Worm (Caenorhabditis elegans): ENCODE results near the gene fbxa-156.

Gene fbxa-156

DNA sequence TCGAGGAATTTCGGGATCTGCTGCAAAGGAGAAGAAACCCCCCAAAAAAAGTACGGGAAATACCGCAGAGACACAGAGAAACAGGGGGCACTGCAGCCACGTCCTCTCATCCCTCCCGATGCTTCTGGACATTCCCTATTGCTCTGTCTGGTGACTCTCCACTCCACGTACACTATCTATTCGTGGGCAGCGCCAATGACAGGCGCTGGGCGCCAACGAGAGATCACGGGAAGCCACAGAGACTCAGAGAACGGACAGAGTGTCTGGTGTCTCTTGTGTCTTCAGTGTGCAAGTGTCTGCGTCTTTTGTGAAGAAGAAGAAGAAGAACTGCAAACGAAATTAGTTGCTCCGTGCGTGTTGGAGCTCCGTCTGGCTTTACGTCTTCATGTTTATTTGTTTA lies 38.7 kb downstream of the fbxa-156 start (continued):
- TF ChIP-seq mdl-1 (tag; optimal IDR thresholded peaks at IDR 0.05) (peak; percentile 79 to 88), mes-2 (tag; optimal IDR thresholded peaks at IDR 0.05; ENCODE audit: poor library complexity, severe bottlenecking) (peak; percentile 75), Y5F2A.4 (GFP tag; optimal IDR thresholded peaks at IDR 0.05) (no peak), ctbp-1 (GFP tag; IDR thresholded peaks at IDR 0.05) (peak; percentile 82), aly-2 (tag; optimal IDR thresholded peaks at IDR 0.05) (no peak), madf-5 (GFP tag; IDR thresholded peaks at IDR 0.05) (no peak), fos-1 (tag; optimal IDR thresholded peaks at IDR 0.05) (no peak), Y48G9A.11 (GFP tag; IDR thresholded peaks at IDR 0.05) (no peak), nhr-11 (tag; optimal IDR thresholded peaks at IDR 0.05) (peak; percentile 88), lin-15B (tag; optimal IDR thresholded peaks at IDR 0.05) (no peak), dmd-6 (GFP tag; IDR thresholded peaks at IDR 0.05) (peak; percentile 73), aha-1 (tag) (no peak), hlh-11 (tag; optimal IDR thresholded peaks at IDR 0.05) (peak; percentile 92), lsy-2 (tag; optimal IDR thresholded peaks at IDR 0.05) (peak; percentile 81 to 85), lir-3 (tag; optimal IDR thresholded peaks at IDR 0.05) (peak; percentile 20), T20F7.1 (GFP tag; optimal IDR thresholded peaks at IDR 0.05) (no peak), hlh-30 (tag; optimal IDR thresholded peaks at IDR 0.05; ENCODE audit: insufficient read depth) (peak; percentile 96), D1046.2 (GFP tag; IDR thresholded peaks at IDR 0.05) (no peak), ZK546.5 (tag; optimal IDR thresholded peaks at IDR 0.05) (no peak), pha-4 (GFP tag; IDR thresholded peaks at IDR 0.05) (peak; percentile 45), pha-4 (tag; optimal IDR thresholded peaks at IDR 0.05) (no peak), unc-130 (GFP tag; optimal IDR thresholded peaks at IDR 0.05) (no peak), lin-13 (GFP tag; optimal IDR thresholded peaks at IDR 0.05) (peak; percentile 53), F26F4.8 (GFP tag; conservative IDR thresholded peaks at IDR 0.05) (no peak), fkh-10 (GFP tag; optimal IDR thresholded peaks at IDR 0.05) (peak; percentile 80), lin-1 (GFP tag; IDR thresholded peaks at IDR 0.05) (peak; percentile 84), tag-97 (GFP tag; IDR thresholded peaks at IDR 0.05) (no peak), arid-1 (GFP tag; conservative IDR thresholded peaks at IDR 0.05) (peak; percentile 50), tra-1 (GFP tag; IDR thresholded peaks at IDR 0.05) (peak; percentile 33; the same call in 1 of the 2 replicates), nhr-25 (tag; optimal IDR thresholded peaks at IDR 0.05; ENCODE audit: borderline replicate concordance, insufficient read depth) (peak; percentile 39), daf-19 (GFP tag; conservative IDR thresholded peaks at IDR 0.05) (no peak), snpc-1.2 (GFP tag; IDR thresholded peaks at IDR 0.05) (no peak; the same call in 1 of the 2 replicates), spr-1 (tag; optimal IDR thresholded peaks at IDR 0.05) (peak; percentile 73), daf-8 (GFP tag; IDR thresholded peaks at IDR 0.05) (no peak), ceh-62 (tag; optimal IDR thresholded peaks at IDR 0.05) (no peak), unc-39 (tag; optimal IDR thresholded peaks at IDR 0.05) (no peak), ztf-11 (tag; optimal IDR thresholded peaks at IDR 0.05) (no peak), nhr-48 (tag; optimal IDR thresholded peaks at IDR 0.05) (peak; percentile 77), ZK337.2 (GFP tag; IDR thresholded peaks at IDR 0.05) (no peak), pqm-1 (tag; optimal IDR thresholded peaks at IDR 0.05) (peak; percentile 15), spr-3 (GFP tag; optimal IDR thresholded peaks at IDR 0.05) (no peak), mdt-29 (GFP tag; IDR thresholded peaks at IDR 0.05) (peak; percentile 70; the same call in 1 of the 2 replicates), lin-39 (tag; optimal IDR thresholded peaks at IDR 0.05) (no peak), duxl-1 (tag; optimal IDR thresholded peaks at IDR 0.05; ENCODE audit: poor library complexity) (peak; percentile 83), nhr-111 (GFP tag; optimal IDR thresholded peaks at IDR 0.05) (no peak), dve-1 (tag; optimal IDR thresholded peaks at IDR 0.05; ENCODE audit: insufficient read depth) (peak; percentile 89), egl-43 (GFP tag; IDR thresholded peaks at IDR 0.05) (peak; percentile 76), madf-9 (GFP tag; conservative IDR thresholded peaks at IDR 0.05) (no peak), lim-7 (GFP tag; IDR thresholded peaks at IDR 0.05) (no peak), ceh-20 (GFP tag; IDR thresholded peaks at IDR 0.05) (peak; percentile 65), vab-7 (GFP tag; IDR thresholded peaks at IDR 0.05) (no peak)

Data from whole organism, L4 larva.